Fruit fly (Drosophila melanogaster) whole organism, embryonic: ENCODE results near the gene CG11178.

Experiments
- CG10543 ChIP-seq: fragments of 200-800 bp; sonication (Bioruptor generic); optimal IDR thresholded peaks from 3 replicates; lab custom pipeline; 2017; ENCODE audit warnings: missing biosample characterization, mild to moderate bottlenecking, missing genetic modification characterization, moderate library complexity
- CG11247 ChIP-seq: fragments of 200-800 bp; sonication (Bioruptor generic); IDR thresholded peaks from 2 replicates; pipeline ENCODE4 v1.3.6; 2022; ENCODE audit warnings: missing biosample characterization, missing genetic modification characterization
- CG12744 ChIP-seq: fragments of 200-800 bp; sonication (Bioruptor generic); optimal IDR thresholded peaks from 2 replicates; lab custom pipeline; 2016; ENCODE audit warnings: missing biosample characterization, missing genetic modification characterization
- CG14667 ChIP-seq: fragments of 200-800 bp; sonication (Bioruptor generic); IDR thresholded peaks from 2 replicates; pipeline ENCODE4 v1.3.6; 2022; ENCODE audit warnings: missing biosample characterization, missing genetic modification characterization
- CG15073 ChIP-seq: fragments of 200-800 bp; sonication (Bioruptor generic); optimal IDR thresholded peaks from 2 replicates; lab custom pipeline; 2016; ENCODE audit warnings: missing biosample characterization, missing genetic modification characterization
- CG17385 ChIP-seq: fragments of 200-800 bp; sonication (Bioruptor generic); optimal IDR thresholded peaks from 3 replicates; lab custom pipeline; 2018; ENCODE audit warnings: missing biosample characterization, mild to moderate bottlenecking, missing genetic modification characterization
- CG17829 ChIP-seq: fragments of 200-800 bp; optimal IDR thresholded peaks from 2 replicates; lab custom pipeline; 2019; ENCODE audit warnings: missing biosample characterization, mild to moderate bottlenecking, missing genetic modification characterization, moderate library complexity
- CG34376 ChIP-seq: fragments of 200-800 bp; sonication (Bioruptor generic); optimal IDR thresholded peaks from 2 replicates; lab custom pipeline; 2018; ENCODE audit warnings: missing biosample characterization, mild to moderate bottlenecking, missing genetic modification characterization
- CG4328 ChIP-seq: fragments of 200-800 bp; sonication (Bioruptor generic); optimal IDR thresholded peaks from 3 replicates; lab custom pipeline; 2017; ENCODE audit warnings: missing biosample characterization, missing genetic modification reagents, missing genetic modification characterization
- CG4730 ChIP-seq: fragments of 200-800 bp; sonication (Bioruptor generic); IDR thresholded peaks from 2 replicates; pipeline ENCODE4 v1.3.6; 2022; ENCODE audit warnings: missing biosample characterization, missing genetic modification characterization
- CG7372 ChIP-seq: fragments of 200-800 bp; sonication (Bioruptor generic); IDR thresholded peaks from 2 replicates; pipeline ENCODE4 v1.3.6; 2022; ENCODE audit warnings: missing biosample characterization, missing genetic modification characterization
- CG7839 ChIP-seq: fragments of 200-800 bp; sonication (Bioruptor generic); optimal IDR thresholded peaks from 3 replicates; lab custom pipeline; 2018; ENCODE audit warnings: missing biosample characterization, mild to moderate bottlenecking, missing genetic modification characterization, moderate library complexity
- CG7987 ChIP-seq: fragments of 200-800 bp; sonication (Bioruptor generic); optimal IDR thresholded peaks from 2 replicates; lab custom pipeline; 2018; ENCODE audit warnings: missing biosample characterization, mild to moderate bottlenecking, missing genetic modification characterization, moderate library complexity
- CoRest ChIP-seq: fragments of 200-800 bp; sonication (Bioruptor generic); optimal IDR thresholded peaks from 3 replicates; lab custom pipeline; 2018; ENCODE audit warnings: missing biosample characterization, mild to moderate bottlenecking, missing genetic modification characterization, moderate library complexity
- Dbx ChIP-seq: fragments of 200-800 bp; sonication (Bioruptor generic); IDR thresholded peaks from 3 replicates; pipeline ENCODE4 v1.3.6; 2022; ENCODE audit warnings: missing biosample characterization, missing genetic modification characterization
- Deaf1 ChIP-seq: fragments of 200-800 bp; optimal IDR thresholded peaks from 3 replicates; lab custom pipeline; 2019; ENCODE audit warnings: missing biosample characterization, mild to moderate bottlenecking, missing genetic modification characterization, moderate library complexity
- Drgx ChIP-seq: fragments of 200-800 bp; sonication (Bioruptor generic); IDR thresholded peaks from 2 replicates; pipeline ENCODE4 v1.3.6; 2022; ENCODE audit warnings: missing biosample characterization, missing genetic modification characterization
- Ets65A ChIP-seq: fragments of 200-800 bp; sonication (Bioruptor generic); peaks from one replicate; lab custom pipeline; 2016; ENCODE audit warnings: missing biosample characterization, missing genetic modification characterization
- GATAe ChIP-seq: fragments of 200-800 bp; sonication (Bioruptor generic); conservative IDR thresholded peaks from 2 replicates; pipeline ENCODE4 v1.3.6; 2022; ENCODE audit warnings: missing biosample characterization, missing genetic modification characterization
- Hmr ChIP-seq: fragments of 200-800 bp; sonication (Bioruptor generic); optimal IDR thresholded peaks from 3 replicates; lab custom pipeline; 2017; ENCODE audit warnings: mild to moderate bottlenecking, missing biosample characterization, missing genetic modification reagents, missing genetic modification characterization
- Hr78 ChIP-seq, 2 experiments: fragments of 200-800 bp in 1 of 2; fragments of >200 bp in 1 of 2; sonication (Bioruptor generic) in 1 of 2; optimal IDR thresholded peaks; 2 replicates each; lab custom pipeline; 2017 to 2019; ENCODE audit warnings: missing biosample characterization in 2 of 2, missing genetic modification characterization in 2 of 2, mild to moderate bottlenecking in 1 of 2, moderate library complexity in 1 of 2
- Lhr ChIP-seq: fragments of 200-800 bp; sonication (Bioruptor generic); optimal IDR thresholded peaks from 3 replicates; lab custom pipeline; 2017; ENCODE audit warnings: mild to moderate bottlenecking, missing biosample characterization, missing genetic modification reagents, missing genetic modification characterization
- MTF-1 ChIP-seq: fragments of 200-800 bp; sonication (Bioruptor generic); optimal IDR thresholded peaks from 2 replicates; lab custom pipeline; 2018; ENCODE audit warnings: missing biosample characterization, mild to moderate bottlenecking, missing genetic modification characterization, borderline replicate concordance
- Med ChIP-seq: fragments of 200-800 bp; sonication (Bioruptor generic); peaks from one replicate; lab custom pipeline; 2016; ENCODE audit warnings: missing biosample characterization, missing genetic modification characterization, mild to moderate bottlenecking, inconsistent platforms, moderate library complexity
- Myb ChIP-seq: fragments of 200-800 bp; sonication (Bioruptor generic); optimal IDR thresholded peaks from 2 replicates; lab custom pipeline; 2016; ENCODE audit warnings: missing biosample characterization, missing genetic modification characterization
- Pdp1 ChIP-seq, 2 experiments: fragments of 200-800 bp; sonication (Bioruptor generic); optimal IDR thresholded peaks; 3 replicates each; lab custom pipeline; 2016; ENCODE audit warnings: missing biosample characterization in 2 of 2, missing genetic modification characterization in 2 of 2, mild to moderate bottlenecking in 1 of 2, moderate library complexity in 1 of 2
- Trl ChIP-seq, 3 experiments: fragments of >200 bp in 2 of 3; fragments of 200-800 bp in 1 of 3; sonication (Bioruptor generic) in 1 of 3; optimal IDR thresholded peaks; 2 replicates in 1 of 3; 3 replicates in 2 of 3; lab custom pipeline; 2016 to 2017; ENCODE audit warnings: missing biosample characterization in 1 of 3, missing genetic modification characterization in 1 of 3
- chinmo ChIP-seq: fragments of 200-800 bp; sonication (Bioruptor generic); IDR thresholded peaks from 4 replicates; pipeline ENCODE4 v1.3.6; 2022; ENCODE audit warnings: missing biosample characterization, missing genetic modification characterization; ENCODE audit not compliant: partially characterized antibody
- crol ChIP-seq: fragments of 200-800 bp; sonication (Bioruptor generic); IDR thresholded peaks from 2 replicates; pipeline ENCODE4 v1.3.6; 2022; ENCODE audit warnings: missing biosample characterization, missing genetic modification characterization
- cwo ChIP-seq: fragments of 200-800 bp; sonication (Bioruptor generic); optimal IDR thresholded peaks from 3 replicates; lab custom pipeline; 2017; ENCODE audit warnings: missing biosample characterization, missing genetic modification characterization, mild to moderate bottlenecking, moderate library complexity, missing genetic modification reagents
- danr ChIP-seq: fragments of 200-800 bp; sonication (Bioruptor generic); IDR thresholded peaks from 2 replicates; pipeline ENCODE4 v1.3.6; 2022; ENCODE audit warnings: missing biosample characterization, missing genetic modification characterization
- dimm ChIP-seq: fragments of 200-800 bp; sonication (Bioruptor generic); IDR thresholded peaks from 2 replicates; pipeline ENCODE4 v1.3.6; 2022; ENCODE audit warnings: missing biosample characterization, missing genetic modification characterization
- disco-r ChIP-seq: fragments of 200-800 bp; sonication (Bioruptor generic); optimal IDR thresholded peaks from 2 replicates; lab custom pipeline; 2016; ENCODE audit warnings: missing biosample characterization, missing genetic modification characterization
- exex ChIP-seq: fragments of 200-800 bp; sonication (Bioruptor generic); optimal IDR thresholded peaks from 4 replicates; lab custom pipeline; 2018; ENCODE audit warnings: missing biosample characterization, mild to moderate bottlenecking, missing genetic modification characterization, moderate library complexity
- fd102C ChIP-seq: fragments of 200-800 bp; sonication (Bioruptor generic); optimal IDR thresholded peaks from 2 replicates; lab custom pipeline; 2018; ENCODE audit warnings: missing biosample characterization, mild to moderate bottlenecking, missing genetic modification characterization, moderate library complexity
- fd3F ChIP-seq: fragments of 200-800 bp; sonication (Bioruptor generic); optimal IDR thresholded peaks from 2 replicates; lab custom pipeline; 2018; ENCODE audit warnings: missing biosample characterization, mild to moderate bottlenecking, missing genetic modification characterization, moderate library complexity
- grn ChIP-seq: fragments of 200-800 bp; sonication (Bioruptor generic); optimal IDR thresholded peaks from 3 replicates; lab custom pipeline; 2017; ENCODE audit warnings: missing biosample characterization, missing genetic modification characterization
- hb ChIP-seq: fragments of 200-800 bp; sonication (Bioruptor generic); IDR thresholded peaks from 3 replicates; pipeline ENCODE4 v1.3.6; 2022; ENCODE audit warnings: missing biosample characterization, missing genetic modification characterization; ENCODE audit not compliant: partially characterized antibody
- luna ChIP-seq: fragments of 200-800 bp; sonication (Bioruptor generic); optimal IDR thresholded peaks from 2 replicates; lab custom pipeline; 2016; ENCODE audit warnings: missing biosample characterization, missing genetic modification characterization
- mirr ChIP-seq: fragments of 200-800 bp; sonication (Bioruptor generic); optimal IDR thresholded peaks from 3 replicates; lab custom pipeline; 2018; ENCODE audit warnings: missing biosample characterization, mild to moderate bottlenecking, missing genetic modification characterization
- nerfin-2 ChIP-seq: fragments of 200-800 bp; sonication (Bioruptor generic); IDR thresholded peaks from 2 replicates; pipeline ENCODE4 v1.3.6; 2022; ENCODE audit warnings: missing biosample characterization, missing genetic modification characterization; ENCODE audit not compliant: partially characterized antibody
- oc ChIP-seq: fragments of 200-800 bp; sonication (Bioruptor generic); optimal IDR thresholded peaks from 2 replicates; lab custom pipeline; 2018; ENCODE audit warnings: missing biosample characterization, mild to moderate bottlenecking, missing genetic modification characterization, moderate library complexity
- p53 ChIP-seq: fragments of 200-800 bp; sonication (Bioruptor generic); optimal IDR thresholded peaks from 2 replicates; lab custom pipeline; 2016; ENCODE audit warnings: missing biosample characterization, missing genetic modification characterization
- rib ChIP-seq: fragments of 200-800 bp; sonication (Bioruptor generic); IDR thresholded peaks from 2 replicates; pipeline ENCODE4 v1.3.6; 2022; ENCODE audit warnings: missing biosample characterization, missing genetic modification characterization
- salm ChIP-seq: fragments of 200-800 bp; sonication (Bioruptor generic); optimal IDR thresholded peaks from 2 replicates; lab custom pipeline; 2018; ENCODE audit warnings: missing biosample characterization, mild to moderate bottlenecking, missing genetic modification characterization
- sd ChIP-seq: fragments of 200-800 bp; sonication (Bioruptor generic); optimal IDR thresholded peaks from 3 replicates; lab custom pipeline; 2018; ENCODE audit warnings: missing biosample characterization, mild to moderate bottlenecking, missing genetic modification characterization, moderate library complexity
- slbo ChIP-seq: fragments of 200-800 bp; sonication (Bioruptor generic); IDR thresholded peaks from 2 replicates; pipeline ENCODE4 v1.3.6; 2022; ENCODE audit warnings: missing biosample characterization, missing genetic modification characterization
- sug ChIP-seq: fragments of 200-800 bp; optimal IDR thresholded peaks from 2 replicates; lab custom pipeline; 2019; ENCODE audit warnings: missing biosample characterization, mild to moderate bottlenecking, missing genetic modification characterization, moderate library complexity
- tio ChIP-seq: fragments of 200-800 bp; sonication (Bioruptor generic); optimal IDR thresholded peaks from 2 replicates; lab custom pipeline; 2017; ENCODE audit warnings: missing biosample characterization, missing genetic modification characterization, inconsistent platforms

CG11178 gene

DNA sequence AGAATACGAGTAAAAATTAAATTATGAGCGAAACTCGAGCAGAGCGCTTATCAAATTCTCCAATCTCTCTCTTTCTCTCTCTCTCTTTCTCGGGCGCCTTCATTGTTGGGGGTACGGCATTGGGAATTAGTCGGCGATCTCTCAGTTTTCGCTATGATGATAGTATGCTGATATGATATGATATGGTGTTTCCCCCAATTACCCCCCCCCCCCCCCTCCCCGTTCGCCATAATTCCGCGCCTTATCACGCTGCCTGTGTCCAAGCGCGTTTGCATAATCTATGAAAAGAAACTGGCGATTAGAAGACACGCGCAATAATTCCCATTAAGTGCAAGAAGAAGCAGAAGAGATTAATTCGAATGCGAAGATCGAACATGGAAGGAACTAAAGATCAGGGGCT lies 31.3 kb downstream of the CG11178 start:
- TF ChIP-seq fd3F (GFP tag; lab: Kevin White, UChicago) = no peak
- TF ChIP-seq Dbx = 0 out of 3 replicates have a peak, but pooled peaks have one; percentile 22
- TF ChIP-seq CG17385 (GFP tag; lab: Kevin White, UChicago) = peak; percentile 19
- TF ChIP-seq mirr (GFP tag; lab: Kevin White, UChicago) = peak; percentile 71
- no peak for TF ChIP-seq disco-r (GFP tag; lab: Kevin White, UChicago)
- no peak for TF ChIP-seq CG12744
- peak; percentile 98 for TF ChIP-seq sug (tag; lab: Kevin White, UChicago)
- 0 out of 2 replicates have a peak, but pooled peaks have one; percentile 5 for TF ChIP-seq nerfin-2 (GFP tag; lab: Robert Waterston, UW)
- TF ChIP-seq CG4328 (GFP tag; lab: Kevin White, UChicago) = no peak
- peak; percentile 41 for TF ChIP-seq sd (tag; lab: Kevin White, UChicago)
- peak; percentile 24 for TF ChIP-seq Hmr (GFP tag; lab: Kevin White, UChicago)
- no peak for TF ChIP-seq dimm (GFP tag; lab: Robert Waterston, UW)
- peak; percentile 36 for TF ChIP-seq CG10543
- TF ChIP-seq GATAe = peak; percentile 52
- peak; percentile 87 for TF ChIP-seq exex (tag; lab: Kevin White, UChicago)
- peak; percentile 16 for TF ChIP-seq grn (GFP tag; lab: Kevin White, UChicago)
- peak; percentile 68 for TF ChIP-seq crol (GFP tag; lab: Robert Waterston, UW)
- TF ChIP-seq CG7839 (tag; lab: Kevin White, UChicago) = no peak
- peak; percentile 12 to 43 for TF ChIP-seq Trl (optimal IDR thresholded peaks at IDR 0.05; lab: Kevin White, UChicago)
- TF ChIP-seq Trl (GFP tag; optimal IDR thresholded peaks at IDR 0.05; lab: Kevin White, UChicago) = no peak
- 0 out of 2 replicates have a peak, but pooled peaks have one; percentile 24 for TF ChIP-seq rib
- no peak for TF ChIP-seq luna (GFP tag; lab: Kevin White, UChicago)
- TF ChIP-seq cwo = peak; percentile 44
- TF ChIP-seq CG34376 (GFP tag; lab: Kevin White, UChicago) = peak; percentile 73

DNA sequence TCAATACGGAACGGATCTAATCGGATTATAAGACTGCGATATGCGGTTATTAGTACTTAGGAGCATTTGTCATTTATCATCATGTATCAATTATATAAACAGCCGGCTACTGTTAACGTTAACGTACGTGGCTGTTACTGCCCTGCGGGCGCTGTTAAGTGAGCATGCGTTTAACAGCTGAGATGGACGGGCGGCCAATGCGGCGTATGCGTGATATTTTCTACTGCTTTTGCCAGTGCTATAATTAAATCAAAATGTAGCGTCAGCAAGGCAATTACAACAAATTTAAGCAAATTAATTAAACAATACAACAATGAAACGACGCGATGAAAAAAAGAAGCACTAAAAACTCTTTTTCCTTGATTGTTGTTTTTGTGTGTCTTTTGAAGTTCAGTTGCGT lies 32.1 kb downstream of the CG11178 start:
- TF ChIP-seq Hr78 (GFP tag; optimal IDR thresholded peaks at IDR 0.05; lab: Kevin White, UChicago) (no peak), Pdp1 (GFP tag; optimal IDR thresholded peaks at IDR 0.05; lab: Kevin White, UChicago) (peak in 1 of 2 experiments; percentile 75), fd102C (no peak), CG15073 (GFP tag; lab: Kevin White, UChicago) (no peak), exex (tag; lab: Kevin White, UChicago) (no peak), tio (GFP tag; lab: Kevin White, UChicago) (no peak), MTF-1 (GFP tag; lab: Kevin White, UChicago) (no peak), Ets65A (no peak), slbo (GFP tag; lab: Robert Waterston, UW) (no peak), CG7987 (GFP tag; lab: Kevin White, UChicago) (peak; percentile 61), chinmo (0 out of 4 replicates have a peak, but pooled peaks have one; percentile 55), CG14667 (GFP tag; lab: Robert Waterston, UW) (no peak), hb (no peak), CG11247 (GFP tag; lab: Robert Waterston, UW) (no peak), CG10543 (no peak), salm (tag; lab: Kevin White, UChicago) (no peak), Drgx (no peak), CG7372 (GFP tag; lab: Robert Waterston, UW) (peak; percentile 80), Deaf1 (no peak), CoRest (no peak), p53 (GFP tag; lab: Kevin White, UChicago) (no peak), Med (GFP tag; lab: Kevin White, UChicago) (peak; percentile 46), danr (no peak), CG17829 (tag; lab: Kevin White, UChicago) (no peak), Lhr (no peak), CG4730 (GFP tag; lab: Robert Waterston, UW) (no peak), Myb (no peak), oc (tag; lab: Kevin White, UChicago) (no peak)
- TF ChIP-seq, all 482 proteins: peak for 5
